2 fruit fly cellular contexts compared by ENCODE assay signal in genomic region chr3R:28913039-28913438, dm6.
TF ChIP-seq lines count a peak whose summit lies in the region.

No protein-coding gene starts in this region.

TF ChIP-seq in whole organism, prepupa, 60 proteins besides CTCF, POLR2A, EP300 and RAD21:
- TF ChIP-seq eg (GFP tag; IDR thresholded peaks at IDR 0.05; lab: Robert Waterston, UW) = 0 out of 3 replicates have a peak, but pooled peaks have one; percentile 20
- TF ChIP-seq CG6163 (GFP tag; IDR thresholded peaks at IDR 0.05; lab: Robert Waterston, UW) = peak; percentile 54; the same call in 2 of the 3 replicates
- TF ChIP-seq CG6276 (GFP tag; optimal IDR thresholded peaks at IDR 0.05; lab: Kevin White, UChicago) = peak; percentile 61
- no peak for TF ChIP-seq net (GFP tag; optimal IDR thresholded peaks at IDR 0.05; lab: Kevin White, UChicago)
- TF ChIP-seq Lpt (GFP tag; optimal IDR thresholded peaks at IDR 0.05; lab: Kevin White, UChicago) = peak; percentile 8
- no peak for TF ChIP-seq Hr38 (GFP tag; optimal IDR thresholded peaks at IDR 0.05; lab: Kevin White, UChicago)
- TF ChIP-seq CG6808 (GFP tag; optimal IDR thresholded peaks at IDR 0.05; lab: Kevin White, UChicago) = peak; percentile 19
- no peak for TF ChIP-seq CG11902 (GFP tag; optimal IDR thresholded peaks at IDR 0.05; lab: Kevin White, UChicago)
- TF ChIP-seq dac (GFP tag; optimal IDR thresholded peaks at IDR 0.05; lab: Kevin White, UChicago) = no peak
- peak; percentile 27 for TF ChIP-seq Eip78C (GFP tag; lab: Kevin White, UChicago)
TF ChIP-seq in whole organism, prepupa: peak in this region for 6.

TF ChIP-seq in whole organism, pupa, 21 proteins besides CTCF, POLR2A, EP300 and RAD21:
- no peak for TF ChIP-seq CG13204 (GFP tag; optimal IDR thresholded peaks at IDR 0.05; lab: Kevin White, UChicago)
- peak; percentile 53 for TF ChIP-seq gl (tag; optimal IDR thresholded peaks at IDR 0.05; lab: Kevin White, UChicago)
- no peak for TF ChIP-seq Pif1B (GFP tag; optimal IDR thresholded peaks at IDR 0.05; lab: Kevin White, UChicago)
- 0 out of 3 replicates have a peak, but pooled peaks have one; percentile 21 for TF ChIP-seq fd96Ca (GFP tag; IDR thresholded peaks at IDR 0.05; lab: Robert Waterston, UW)
- TF ChIP-seq Pif1A (GFP tag; optimal IDR thresholded peaks at IDR 0.05; lab: Kevin White, UChicago) = peak; percentile 1
- TF ChIP-seq CG32121 (GFP tag; IDR thresholded peaks at IDR 0.05; lab: Robert Waterston, UW) = peak; percentile 30; the same call in 1 of the 2 replicates
- TF ChIP-seq CG14655 (GFP tag; optimal IDR thresholded peaks at IDR 0.05; lab: Kevin White, UChicago) = peak; percentile 27
- peak; percentile 39 for TF ChIP-seq CG8301 (tag; optimal IDR thresholded peaks at IDR 0.05; lab: Kevin White, UChicago)
TF ChIP-seq in whole organism, pupa: peak in this region for 6.
